Fruit fly (Drosophila melanogaster): ENCODE data around the gene Exo84.

Gene Exo84

DNA sequence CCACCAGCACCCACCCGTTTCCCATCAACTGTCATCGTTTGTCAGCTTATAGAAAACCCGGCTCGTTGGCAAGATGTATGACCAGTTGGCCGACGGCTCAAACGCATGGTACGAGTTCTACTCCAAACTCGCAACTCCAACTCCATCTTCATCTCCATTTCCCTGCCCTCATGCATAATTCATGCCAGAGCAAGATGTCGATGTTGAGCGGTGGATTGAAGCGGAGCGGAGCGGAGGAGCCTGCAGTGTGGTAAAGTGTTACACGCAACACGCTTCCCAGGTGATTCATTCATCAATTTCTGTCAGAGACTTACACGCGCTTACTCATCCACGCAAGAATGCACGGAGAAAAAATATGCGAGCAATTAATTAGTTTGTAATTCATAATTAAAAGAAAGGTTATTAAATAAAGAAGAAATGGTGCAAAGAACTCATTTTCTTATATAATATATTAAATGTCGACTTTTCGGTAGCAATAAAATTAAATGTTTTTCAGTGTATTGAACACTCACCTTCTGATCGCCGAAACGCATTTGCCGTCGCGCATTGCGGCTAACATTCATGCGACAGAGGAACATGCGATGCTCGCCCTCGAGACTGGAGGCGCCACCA lies 29.4 kb upstream of the Exo84 start (continued):
- TF ChIP-seq gsb-n (tag; optimal IDR thresholded peaks at IDR 0.05) (peak; percentile 66), Oli (tag; optimal IDR thresholded peaks at IDR 0.05) (peak; percentile 64), vvl (GFP tag; IDR thresholded peaks at IDR 0.05) (peak; percentile 95), Nf-YC (tag; optimal IDR thresholded peaks at IDR 0.05) (peak; percentile 16), Atf-2 (GFP tag; optimal IDR thresholded peaks at IDR 0.05) (no peak), CG1529 (GFP tag; optimal IDR thresholded peaks at IDR 0.05) (peak; percentile 45), salm (tag; optimal IDR thresholded peaks at IDR 0.05) (no peak), Drgx (GFP tag; IDR thresholded peaks at IDR 0.05) (0 out of 2 replicates have a peak, but pooled peaks have one; percentile 38), CG12104 (GFP tag; optimal IDR thresholded peaks at IDR 0.05) (no peak), Sox102F (GFP tag; optimal IDR thresholded peaks at IDR 0.05) (peak; percentile 73), Elba2 (GFP tag; optimal IDR thresholded peaks at IDR 0.05) (no peak), run (tag; optimal IDR thresholded peaks at IDR 0.05) (no peak), CG18262 (tag; optimal IDR thresholded peaks at IDR 0.05) (peak; percentile 78), ken (GFP tag; IDR thresholded peaks at IDR 0.05) (no peak), Bdp1 (GFP tag; optimal IDR thresholded peaks at IDR 0.05) (peak; percentile 2), CG9817 (tag; optimal IDR thresholded peaks at IDR 0.05) (no peak), D19A (tag; optimal IDR thresholded peaks at IDR 0.05) (peak; percentile 60), CG12744 (GFP tag; optimal IDR thresholded peaks at IDR 0.05) (no peak), CG11247 (GFP tag; IDR thresholded peaks at IDR 0.05) (0 out of 2 replicates have a peak, but pooled peaks have one; percentile 29), Nf-YB (GFP tag; optimal IDR thresholded peaks at IDR 0.05) (peak; percentile 32), CG2202 (tag; optimal IDR thresholded peaks at IDR 0.05) (peak; percentile 51), sisA (GFP tag; IDR thresholded peaks at IDR 0.05) (peak; percentile 47; the same call in 1 of the 2 replicates), onecut (GFP tag; IDR thresholded peaks at IDR 0.05) (peak; percentile 42; the same call in 1 of the 2 replicates), Dfd (GFP tag; optimal IDR thresholded peaks at IDR 0.05) (no peak), bab2 (GFP tag; optimal IDR thresholded peaks at IDR 0.05) (peak; percentile 9), bbx (GFP tag; IDR thresholded peaks at IDR 0.05; ENCODE audit: partially characterized antibody) (no peak), tap (tag; optimal IDR thresholded peaks at IDR 0.05) (peak; percentile 36), CG10959 (GFP tag; IDR thresholded peaks at IDR 0.05) (peak; percentile 35; the same call in 1 of the 2 replicates), Sox100B (GFP tag; optimal IDR thresholded peaks at IDR 0.05) (peak; percentile 56), CG8359 (GFP tag; optimal IDR thresholded peaks at IDR 0.05; ENCODE audit: borderline replicate concordance) (no peak), Opbp (GFP tag; IDR thresholded peaks at IDR 0.05; ENCODE audit: partially characterized antibody) (no peak), CG12219 (GFP tag; optimal IDR thresholded peaks at IDR 0.05) (peak; percentile 28), tin (GFP tag; optimal IDR thresholded peaks at IDR 0.05) (peak; percentile 45), CG11504 (tag; optimal IDR thresholded peaks at IDR 0.05) (peak; percentile 77), CG7839 (tag; optimal IDR thresholded peaks at IDR 0.05) (no peak), E2f2 (GFP tag; IDR thresholded peaks at IDR 0.05) (no peak), CG12071 (GFP tag; optimal IDR thresholded peaks at IDR 0.05) (no peak), CG9727 (GFP tag; optimal IDR thresholded peaks at IDR 0.05) (peak; percentile 69), CG9932 (GFP tag; IDR thresholded peaks at IDR 0.05) (no peak), Ptx1 (GFP tag; IDR thresholded peaks at IDR 0.05) (peak; percentile 58), CG6254 (GFP tag; optimal IDR thresholded peaks at IDR 0.05) (peak; percentile 73), kah (GFP tag; optimal IDR thresholded peaks at IDR 0.05) (no peak), CG10321 (GFP tag; IDR thresholded peaks at IDR 0.05) (no peak), Hr78 (GFP tag; optimal IDR thresholded peaks at IDR 0.05) (peak in 1 of 2 experiments; percentile 16), Vsx1 (GFP tag; optimal IDR thresholded peaks at IDR 0.05) (no peak), Dll (GFP tag; IDR thresholded peaks at IDR 0.05; ENCODE audit: partially characterized antibody) (no peak), CG31224 (GFP tag; IDR thresholded peaks at IDR 0.05) (no peak), CG9609 (GFP tag; optimal IDR thresholded peaks at IDR 0.05) (no peak), GATAe (GFP tag; conservative IDR thresholded peaks at IDR 0.05) (no peak), CG16815 (GFP tag; optimal IDR thresholded peaks at IDR 0.05) (peak; percentile 45)

Data from whole organism, embryonic.